Fruit fly (Drosophila melanogaster) whole organism, embryonic: ENCODE results near the gene ATPsynB.

Source experiments
- Ada2b ChIP-seq: fragments of 200-800 bp; sonication (Bioruptor generic); IDR thresholded peaks from 2 replicates; pipeline ENCODE4 v1.3.6; 2022; ENCODE audit warnings: missing biosample characterization, missing genetic modification characterization
- Asciz ChIP-seq: fragments of 200-800 bp; sonication (Bioruptor generic); optimal IDR thresholded peaks from 2 replicates; lab custom pipeline; 2017; ENCODE audit warnings: missing biosample characterization, mild to moderate bottlenecking, missing genetic modification characterization, missing genetic modification reagents
- CG10274 ChIP-seq: fragments of 200-800 bp; sonication (Bioruptor generic); optimal IDR thresholded peaks from 3 replicates; lab custom pipeline; 2017; ENCODE audit warnings: missing biosample characterization, mild to moderate bottlenecking, missing genetic modification characterization
- CG10366 ChIP-seq: fragments of 200-800 bp; sonication (Bioruptor generic); IDR thresholded peaks from 2 replicates; pipeline ENCODE4 v1.3.6; 2022; ENCODE audit warnings: missing biosample characterization, missing genetic modification characterization
- CG10959 ChIP-seq: fragments of 200-800 bp; sonication (Bioruptor generic); IDR thresholded peaks from 2 replicates; pipeline ENCODE4 v1.3.6; 2022; ENCODE audit warnings: missing biosample characterization, missing genetic modification characterization
- CG11723 ChIP-seq: fragments of 200-800 bp; sonication (Bioruptor generic); optimal IDR thresholded peaks from 2 replicates; lab custom pipeline; 2017; ENCODE audit warnings: missing biosample characterization, mild to moderate bottlenecking, missing genetic modification characterization
- CG12744 ChIP-seq: fragments of 200-800 bp; sonication (Bioruptor generic); optimal IDR thresholded peaks from 2 replicates; lab custom pipeline; 2016; ENCODE audit warnings: missing biosample characterization, missing genetic modification characterization
- CG14965 ChIP-seq: fragments of 200-800 bp; sonication (Bioruptor generic); optimal IDR thresholded peaks from 2 replicates; lab custom pipeline; 2016; ENCODE audit warnings: missing biosample characterization, missing genetic modification characterization, borderline replicate concordance
- CG17359 ChIP-seq: fragments of 200-800 bp; sonication (Bioruptor generic); optimal IDR thresholded peaks from 3 replicates; lab custom pipeline; 2018; ENCODE audit warnings: missing biosample characterization, mild to moderate bottlenecking, missing genetic modification characterization, moderate library complexity
- CG17568 ChIP-seq: fragments of 200-800 bp; sonication (Bioruptor generic); optimal IDR thresholded peaks from 2 replicates; lab custom pipeline; 2018; ENCODE audit warnings: missing biosample characterization, mild to moderate bottlenecking, missing genetic modification characterization, moderate library complexity
- CG1832 ChIP-seq: fragments of 200-800 bp; sonication (Bioruptor generic); optimal IDR thresholded peaks from 2 replicates; lab custom pipeline; 2017; ENCODE audit warnings: missing biosample characterization, mild to moderate bottlenecking, missing genetic modification characterization, inconsistent platforms
- CG18764 ChIP-seq: fragments of 200-800 bp; sonication (Bioruptor generic); optimal IDR thresholded peaks from 3 replicates; lab custom pipeline; 2016; ENCODE audit warnings: missing biosample characterization, missing genetic modification characterization
- CG30020 ChIP-seq: fragments of 200-800 bp; optimal IDR thresholded peaks from 2 replicates; lab custom pipeline; 2019; ENCODE audit warnings: missing biosample characterization, mild to moderate bottlenecking, missing genetic modification characterization, moderate library complexity
- CG32767 ChIP-seq: fragments of 200-800 bp; sonication (Bioruptor generic); IDR thresholded peaks from 2 replicates; pipeline ENCODE4 v1.3.6; 2022; ENCODE audit warnings: missing biosample characterization, missing genetic modification characterization
- CG34224 ChIP-seq: fragments of 200-800 bp; sonication (Bioruptor generic); IDR thresholded peaks from 3 replicates; pipeline ENCODE4 v1.3.6; 2022; ENCODE audit warnings: missing biosample characterization, missing genetic modification characterization; ENCODE audit not compliant: partially characterized antibody
- CG4282 ChIP-seq: fragments of 200-800 bp; sonication (Bioruptor generic); optimal IDR thresholded peaks from 2 replicates; lab custom pipeline; 2016; ENCODE audit warnings: missing biosample characterization, missing genetic modification characterization
- CG4707 ChIP-seq: fragments of 200-800 bp; sonication (Bioruptor generic); optimal IDR thresholded peaks from 2 replicates; lab custom pipeline; 2018; ENCODE audit warnings: missing biosample characterization, mild to moderate bottlenecking, missing genetic modification characterization, moderate library complexity
- CG4730 ChIP-seq: fragments of 200-800 bp; sonication (Bioruptor generic); IDR thresholded peaks from 2 replicates; pipeline ENCODE4 v1.3.6; 2022; ENCODE audit warnings: missing biosample characterization, missing genetic modification characterization
- CG5245 ChIP-seq: fragments of 200-800 bp; sonication (Bioruptor generic); optimal IDR thresholded peaks from 3 replicates; lab custom pipeline; 2016; ENCODE audit warnings: missing biosample characterization, missing genetic modification characterization
- CG6254 ChIP-seq: fragments of 200-800 bp; sonication (Bioruptor generic); optimal IDR thresholded peaks from 3 replicates; lab custom pipeline; 2017; ENCODE audit warnings: mild to moderate bottlenecking, missing biosample characterization, missing genetic modification reagents, missing genetic modification characterization
- CG6813 ChIP-seq: fragments of 200-800 bp; sonication (Bioruptor generic); optimal IDR thresholded peaks from 2 replicates; lab custom pipeline; 2017; ENCODE audit warnings: missing biosample characterization, missing genetic modification characterization, mild to moderate bottlenecking, moderate library complexity, missing genetic modification reagents
- CG7357 ChIP-seq: fragments of 200-800 bp; sonication (Bioruptor generic); IDR thresholded peaks from 3 replicates; pipeline ENCODE4 v1.3.6; 2022; ENCODE audit warnings: missing biosample characterization, missing genetic modification characterization
- CG9727 ChIP-seq: fragments of 200-800 bp; sonication (Bioruptor generic); optimal IDR thresholded peaks from 3 replicates; lab custom pipeline; 2017; ENCODE audit warnings: missing biosample characterization, mild to moderate bottlenecking, missing genetic modification characterization
- CHES-1-like ChIP-seq: fragments of 200-800 bp; sonication (Bioruptor generic); optimal IDR thresholded peaks from 2 replicates; lab custom pipeline; 2016; ENCODE audit warnings: missing biosample characterization, missing genetic modification characterization
- Dll ChIP-seq: fragments of 200-800 bp; sonication (Bioruptor generic); IDR thresholded peaks from 4 replicates; pipeline ENCODE4 v1.3.6; 2022; ENCODE audit warnings: missing biosample characterization, missing genetic modification characterization; ENCODE audit not compliant: partially characterized antibody
- Elba2 ChIP-seq: fragments of 200-800 bp; sonication (Bioruptor generic); optimal IDR thresholded peaks from 3 replicates; lab custom pipeline; 2016; ENCODE audit warnings: missing biosample characterization, missing genetic modification characterization
- H15 ChIP-seq: fragments of 200-800 bp; sonication (Bioruptor generic); IDR thresholded peaks from 3 replicates; pipeline ENCODE4 v1.3.6; 2022; ENCODE audit warnings: missing biosample characterization, missing genetic modification characterization
- Hand ChIP-seq: fragments of 200-800 bp; sonication (Bioruptor generic); optimal IDR thresholded peaks from 2 replicates; lab custom pipeline; 2017; ENCODE audit warnings: mild to moderate bottlenecking, missing biosample characterization, missing genetic modification reagents, missing genetic modification characterization
- HmgZ ChIP-seq: fragments of 200-800 bp; sonication (Bioruptor generic); optimal IDR thresholded peaks from 2 replicates; lab custom pipeline; 2018; ENCODE audit warnings: missing biosample characterization, mild to moderate bottlenecking, missing genetic modification characterization
- Hmr ChIP-seq: fragments of 200-800 bp; sonication (Bioruptor generic); optimal IDR thresholded peaks from 3 replicates; lab custom pipeline; 2017; ENCODE audit warnings: mild to moderate bottlenecking, missing biosample characterization, missing genetic modification reagents, missing genetic modification characterization
- Lim3 ChIP-seq: fragments of 200-800 bp; sonication (Bioruptor generic); IDR thresholded peaks from 2 replicates; pipeline ENCODE4 v1.3.6; 2022; ENCODE audit warnings: missing biosample characterization, missing genetic modification characterization
- PHDP ChIP-seq: fragments of 200-800 bp; sonication (Bioruptor generic); optimal IDR thresholded peaks from 3 replicates; lab custom pipeline; 2018; ENCODE audit warnings: missing biosample characterization, mild to moderate bottlenecking, missing genetic modification characterization, moderate library complexity
- ara ChIP-seq: fragments of 200-800 bp; sonication (Bioruptor generic); IDR thresholded peaks from 2 replicates; pipeline ENCODE4 v1.3.6; 2022; ENCODE audit warnings: missing biosample characterization, missing genetic modification characterization
- bsh ChIP-seq, 2 experiments: fragments of 200-800 bp; sonication (Bioruptor generic); optimal IDR thresholded peaks; 2 replicates each; lab custom pipeline; 2017 to 2018; ENCODE audit warnings: mild to moderate bottlenecking in 2 of 2, missing biosample characterization in 2 of 2, missing genetic modification characterization in 2 of 2, moderate library complexity in 1 of 2
- cg ChIP-seq: fragments of 200-800 bp; sonication (Bioruptor generic); optimal IDR thresholded peaks from 3 replicates; lab custom pipeline; 2019; ENCODE audit warnings: missing biosample characterization, mild to moderate bottlenecking, missing genetic modification characterization, moderate library complexity
- cwo ChIP-seq: fragments of 200-800 bp; sonication (Bioruptor generic); optimal IDR thresholded peaks from 3 replicates; lab custom pipeline; 2017; ENCODE audit warnings: missing biosample characterization, missing genetic modification characterization, mild to moderate bottlenecking, moderate library complexity, missing genetic modification reagents
- dati ChIP-seq: fragments of 200-800 bp; sonication (Bioruptor generic); IDR thresholded peaks from 2 replicates; pipeline ENCODE4 v1.3.6; 2022; ENCODE audit warnings: missing biosample characterization, missing genetic modification characterization
- dysf ChIP-seq: fragments of 200-800 bp; sonication (Bioruptor generic); IDR thresholded peaks from 3 replicates; pipeline ENCODE4 v1.3.6; 2022; ENCODE audit warnings: missing biosample characterization, missing genetic modification characterization
- exex ChIP-seq: fragments of 200-800 bp; sonication (Bioruptor generic); optimal IDR thresholded peaks from 4 replicates; lab custom pipeline; 2018; ENCODE audit warnings: missing biosample characterization, mild to moderate bottlenecking, missing genetic modification characterization, moderate library complexity
- inv ChIP-seq: fragments of 200-800 bp; sonication (Bioruptor generic); IDR thresholded peaks from 2 replicates; pipeline ENCODE4 v1.3.6; 2022; ENCODE audit warnings: missing biosample characterization, missing genetic modification characterization; ENCODE audit not compliant: partially characterized antibody
- nmo ChIP-seq: fragments of 200-800 bp; sonication (Bioruptor generic); optimal IDR thresholded peaks from 2 replicates; lab custom pipeline; 2018; ENCODE audit warnings: missing biosample characterization, mild to moderate bottlenecking, missing genetic modification characterization, moderate library complexity
- p53 ChIP-seq: fragments of 200-800 bp; sonication (Bioruptor generic); optimal IDR thresholded peaks from 2 replicates; lab custom pipeline; 2016; ENCODE audit warnings: missing biosample characterization, missing genetic modification characterization
- pfk ChIP-seq: fragments of 200-800 bp; sonication (Bioruptor generic); optimal IDR thresholded peaks from 2 replicates; lab custom pipeline; 2018; ENCODE audit warnings: missing biosample characterization, mild to moderate bottlenecking, missing genetic modification characterization, moderate library complexity
- pnt ChIP-seq: fragments of 200-800 bp; sonication (Bioruptor generic); optimal IDR thresholded peaks from 3 replicates; lab custom pipeline; 2016; ENCODE audit warnings: missing biosample characterization, missing genetic modification characterization
- prd ChIP-seq, 3 experiments: fragments of >200 bp in 2 of 3; fragments of 200-800 bp in 1 of 3; sonication (Bioruptor generic) in 1 of 3; optimal IDR thresholded peaks in 2 of 3; IDR thresholded peaks in 1 of 3; 2 replicates in 2 of 3; 3 replicates in 1 of 3; pipeline versions ENCODE4 v1.3.6 to Lab custom; 2017 to 2022; ENCODE audit warnings: missing biosample characterization in 1 of 3, missing genetic modification characterization in 1 of 3
- sug ChIP-seq: fragments of 200-800 bp; optimal IDR thresholded peaks from 2 replicates; lab custom pipeline; 2019; ENCODE audit warnings: missing biosample characterization, mild to moderate bottlenecking, missing genetic modification characterization, moderate library complexity
- vnd ChIP-seq: fragments of 200-800 bp; sonication (Bioruptor generic); IDR thresholded peaks from 3 replicates; pipeline ENCODE4 v1.3.6; 2022; ENCODE audit warnings: missing biosample characterization, missing genetic modification characterization; ENCODE audit not compliant: partially characterized antibody
- vvl ChIP-seq: fragments of 200-800 bp; sonication (Bioruptor generic); IDR thresholded peaks from 2 replicates; pipeline ENCODE4 v1.3.6; 2022; ENCODE audit warnings: missing biosample characterization, missing genetic modification characterization
- zfh2 ChIP-seq: fragments of 200-800 bp; sonication (Bioruptor generic); optimal IDR thresholded peaks from 2 replicates; lab custom pipeline; 2016; ENCODE audit warnings: missing biosample characterization, missing genetic modification characterization

The ATPsynB gene

DNA sequence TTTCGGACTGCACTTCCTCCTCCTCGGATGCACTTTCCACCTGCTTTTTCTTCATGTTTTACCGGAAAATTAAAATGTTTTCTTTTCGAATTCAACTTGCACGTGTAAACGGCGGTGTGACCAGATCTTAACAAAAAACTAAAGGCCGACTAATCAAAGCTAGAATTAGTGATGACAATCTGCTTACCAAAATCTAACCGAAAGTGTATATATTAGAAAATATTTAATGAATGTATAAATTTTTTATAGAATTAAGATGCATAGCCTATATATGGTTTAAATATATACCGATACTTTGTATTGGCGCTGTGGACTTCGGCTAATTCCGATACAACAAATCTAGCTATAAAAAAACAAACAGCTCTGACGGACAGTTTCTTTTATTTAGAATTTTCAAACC lies 10.9 kb upstream of the ATPsynB start, which contains the start of the genes CG18178 and CG14174 (continued):
- TF ChIP-seq ara (peak; percentile 48; the same call in 1 of the 2 replicates), pfk (GFP tag; lab: Kevin White, UChicago) (no peak), CG14965 (GFP tag; lab: Kevin White, UChicago) (no peak), CG32767 (GFP tag; lab: Robert Waterston, UW) (0 out of 2 replicates have a peak, but pooled peaks have one; percentile 60), bsh (GFP tag; optimal IDR thresholded peaks at IDR 0.05; lab: Kevin White, UChicago) (peak in 1 of 2 experiments; percentile 72), Hand (peak; percentile 2), CG7357 (GFP tag; lab: Robert Waterston, UW) (no peak), CG30020 (tag; lab: Kevin White, UChicago) (peak; percentile 72), dysf (GFP tag; lab: Robert Waterston, UW) (peak; percentile 68; the same call in 2 of the 3 replicates), dati (GFP tag; lab: Robert Waterston, UW) (no peak), CG9727 (GFP tag; lab: Kevin White, UChicago) (peak; percentile 56), vvl (peak; percentile 67), inv (GFP tag; lab: Robert Waterston, UW) (peak; percentile 34; the same call in 1 of the 2 replicates), CHES-1-like (GFP tag; lab: Kevin White, UChicago) (peak; percentile 25), CG4730 (GFP tag; lab: Robert Waterston, UW) (no peak; the same call in 1 of the 2 replicates), CG6254 (GFP tag; lab: Kevin White, UChicago) (peak; percentile 38), cwo (GFP tag; lab: Kevin White, UChicago) (peak; percentile 48), H15 (GFP tag; lab: Robert Waterston, UW) (peak; percentile 29; the same call in 1 of the 3 replicates), sug (tag; lab: Kevin White, UChicago) (peak; percentile 83), pnt (GFP tag; lab: Kevin White, UChicago) (no peak), PHDP (peak; percentile 78), Dll (peak; percentile 66), CG11723 (GFP tag; lab: Kevin White, UChicago) (peak; percentile 9), CG10959 (GFP tag; lab: Robert Waterston, UW) (no peak), exex (peak; percentile 22), Elba2 (GFP tag; lab: Kevin White, UChicago) (peak; percentile 20), Hmr (GFP tag; lab: Kevin White, UChicago) (no peak), CG10366 (peak; percentile 56), CG17568 (GFP tag; lab: Kevin White, UChicago) (no peak), CG17359 (peak; percentile 53), vnd (GFP tag; lab: Robert Waterston, UW) (no peak), zfh2 (GFP tag; lab: Kevin White, UChicago) (no peak), Lim3 (no peak), p53 (GFP tag; lab: Kevin White, UChicago) (no peak), HmgZ (tag; lab: Kevin White, UChicago) (peak; percentile 75), CG12744 (GFP tag; lab: Kevin White, UChicago) (no peak), CG1832 (no peak), nmo (GFP tag; lab: Kevin White, UChicago) (peak; percentile 85), CG10274 (GFP tag; lab: Kevin White, UChicago) (no peak), CG34224 (no peak), CG18764 (peak; percentile 49), CG5245 (GFP tag; lab: Kevin White, UChicago) (peak; percentile 41), cg (no peak), prd (optimal IDR thresholded peaks at IDR 0.05; lab: Kevin White, UChicago) (no peak), prd (GFP tag; IDR thresholded peaks at IDR 0.05; lab: Robert Waterston, UW) (peak; percentile 59; the same call in 1 of the 3 replicates), Ada2b (GFP tag; lab: Robert Waterston, UW) (peak; percentile 33; the same call in 1 of the 2 replicates), CG4282 (no peak), CG6813 (no peak), Asciz (GFP tag; lab: Kevin White, UChicago) (no peak), CG4707 (GFP tag; lab: Kevin White, UChicago) (no peak)
